Worm (Caenorhabditis elegans): ENCODE results near the gene ntl-4.

ntl-4 gene

ce11 chrIV:7943272-7943671 lies 32.9 kb downstream of the ntl-4 start:
- no peak for TF ChIP-seq elt-1 (tag; optimal IDR thresholded peaks at IDR 0.05)
- no peak for TF ChIP-seq skn-1 (tag; optimal IDR thresholded peaks at IDR 0.05)
- no peak for TF ChIP-seq ztf-11 (tag; optimal IDR thresholded peaks at IDR 0.05)
- TF ChIP-seq sea-2 (GFP tag; optimal IDR thresholded peaks at IDR 0.05) = no peak
- no peak for TF ChIP-seq nhr-28 (tag; optimal IDR thresholded peaks at IDR 0.05)
- no peak for TF ChIP-seq nhr-12 (tag; optimal IDR thresholded peaks at IDR 0.05)
- no peak for TF ChIP-seq nhr-67 (tag; optimal IDR thresholded peaks at IDR 0.05)
- TF ChIP-seq nhr-25 (tag; optimal IDR thresholded peaks at IDR 0.05) = peak; percentile 76
- no peak for TF ChIP-seq ceh-82 (tag; optimal IDR thresholded peaks at IDR 0.05)
- no peak for TF ChIP-seq ZK546.5 (tag; optimal IDR thresholded peaks at IDR 0.05)
- TF ChIP-seq egl-5 (tag; optimal IDR thresholded peaks at IDR 0.05) = no peak
- TF ChIP-seq tbx-2 (tag; optimal IDR thresholded peaks at IDR 0.05) = no peak
- no peak for TF ChIP-seq nhr-11 (tag; optimal IDR thresholded peaks at IDR 0.05)
- TF ChIP-seq lin-15B (tag; optimal IDR thresholded peaks at IDR 0.05) = no peak
- TF ChIP-seq nhr-237 (tag; optimal IDR thresholded peaks at IDR 0.05) = no peak
- peak; percentile 9 for TF ChIP-seq nhr-23 (tag; optimal IDR thresholded peaks at IDR 0.05)
- no peak for TF ChIP-seq R02D3.7 (tag; optimal IDR thresholded peaks at IDR 0.05)
- peak; percentile 19 for TF ChIP-seq lin-39 (tag; optimal IDR thresholded peaks at IDR 0.05)
- TF ChIP-seq fos-1 (tag; optimal IDR thresholded peaks at IDR 0.05) = no peak
- peak; percentile 33 for TF ChIP-seq nfya-1 (tag; optimal IDR thresholded peaks at IDR 0.05; ENCODE audit: insufficient read depth)

ce11 chrIV:7946457-7946856 lies 36.1 kb downstream of the ntl-4 start, which contains the start of gene czw-1:
Gene czw-1, minus strand, starts transcription at chrIV:7946825.
- TF ChIP-seq nhr-12 (tag; optimal IDR thresholded peaks at IDR 0.05) = no peak
- TF ChIP-seq jun-1 (tag; optimal IDR thresholded peaks at IDR 0.05) = no peak
- no peak for TF ChIP-seq fos-1 (tag; optimal IDR thresholded peaks at IDR 0.05)
- TF ChIP-seq nhr-67 (tag; optimal IDR thresholded peaks at IDR 0.05) = no peak
- TF ChIP-seq nhr-28 (tag; optimal IDR thresholded peaks at IDR 0.05) = no peak
- TF ChIP-seq daf-12 (tag; optimal IDR thresholded peaks at IDR 0.05) = no peak
- TF ChIP-seq unc-62 (GFP tag; optimal IDR thresholded peaks at IDR 0.05) = no peak
- TF ChIP-seq R02D3.7 (tag; optimal IDR thresholded peaks at IDR 0.05) = no peak

- TF ChIP-seq nhr-43 (tag; optimal IDR thresholded peaks at IDR 0.05; ENCODE audit: poor library complexity, severe bottlenecking) (peak; percentile 7), hmg-11 (tag; optimal IDR thresholded peaks at IDR 0.05) (peak; percentile 56), lin-15B (tag; optimal IDR thresholded peaks at IDR 0.05) (peak; percentile 69), lsy-12 (tag; optimal IDR thresholded peaks at IDR 0.05) (peak; percentile 57), elt-2 (tag; optimal IDR thresholded peaks at IDR 0.05) (peak; percentile 52), snpc-4 (tag; optimal IDR thresholded peaks at IDR 0.05) (peak; percentile 19), lin-39 (tag; optimal IDR thresholded peaks at IDR 0.05) (peak; percentile 66), pha-4 (tag; optimal IDR thresholded peaks at IDR 0.05) (peak; percentile 66), nfya-1 (tag; optimal IDR thresholded peaks at IDR 0.05; ENCODE audit: insufficient read depth) (peak; percentile 85), nhr-23 (tag; optimal IDR thresholded peaks at IDR 0.05) (peak; percentile 67)
Observed at ce11 chrIV:7946899-7947499, 36.6 kb downstream of the ntl-4 start, which contains the start of gene F20D12.12. Gene F20D12.12, plus strand, starts transcription at chrIV:7947440.

ce11 chrIV:7948290-7948689 lies 37.9 kb downstream of the ntl-4 start, which contains the start of gene mcm-3AP:
Gene mcm-3AP, plus strand, starts transcription at chrIV:7948672.
- peak; percentile 58 for TF ChIP-seq nfya-1 (tag; optimal IDR thresholded peaks at IDR 0.05; ENCODE audit: insufficient read depth)
- peak; percentile 13 for TF ChIP-seq hmg-11 (tag; optimal IDR thresholded peaks at IDR 0.05)
- peak; percentile 26 for TF ChIP-seq elt-2 (tag; optimal IDR thresholded peaks at IDR 0.05)

ce11 chrIV:7954006-7954405 lies 43.6 kb downstream of the ntl-4 start:
- TF ChIP-seq nhr-11 (tag; optimal IDR thresholded peaks at IDR 0.05) (no peak), elt-3 (tag; optimal IDR thresholded peaks at IDR 0.05) (no peak), ama-1 (optimal IDR thresholded peaks at IDR 0.05) (no peak)

- TF ChIP-seq snpc-4 (tag; optimal IDR thresholded peaks at IDR 0.05) (no peak), ceh-28 (tag; optimal IDR thresholded peaks at IDR 0.05) (no peak), nhr-237 (tag; optimal IDR thresholded peaks at IDR 0.05) (no peak), sea-2 (GFP tag; optimal IDR thresholded peaks at IDR 0.05) (no peak), egl-5 (tag; optimal IDR thresholded peaks at IDR 0.05) (no peak), ama-1 (optimal IDR thresholded peaks at IDR 0.05) (no peak), skn-1 (tag; optimal IDR thresholded peaks at IDR 0.05) (no peak), nhr-12 (tag; optimal IDR thresholded peaks at IDR 0.05) (no peak), lin-39 (tag; optimal IDR thresholded peaks at IDR 0.05) (no peak), R02D3.7 (tag; optimal IDR thresholded peaks at IDR 0.05) (no peak), nfya-1 (tag; optimal IDR thresholded peaks at IDR 0.05; ENCODE audit: insufficient read depth) (no peak), mml-1 (tag; optimal IDR thresholded peaks at IDR 0.05) (no peak), fkh-10 (GFP tag; optimal IDR thresholded peaks at IDR 0.05) (no peak), elt-2 (tag; optimal IDR thresholded peaks at IDR 0.05) (no peak), daf-12 (tag; optimal IDR thresholded peaks at IDR 0.05) (no peak), elt-3 (tag; optimal IDR thresholded peaks at IDR 0.05) (no peak), ztf-11 (tag; optimal IDR thresholded peaks at IDR 0.05) (no peak), lsy-12 (tag; optimal IDR thresholded peaks at IDR 0.05) (no peak), fos-1 (tag; optimal IDR thresholded peaks at IDR 0.05) (no peak)
Observed at ce11 chrIV:7955849-7956248, 45.5 kb downstream of the ntl-4 start, which contains the start of gene ceh-19. Gene ceh-19, minus strand, starts transcription at chrIV:7955949.

All from whole organism, L3 larva.